Worm (Caenorhabditis elegans) whole organism, midembryonic: Measurements from ENCODE around the gene Y94H6A.7.

ENCODE experiments used
- ref-1 ChIP-seq: fragments of 200-800 bp; sonication (Bioruptor generic); conservative IDR thresholded peaks from 2 replicates; pipeline ENCODE4 v1.3.6; 2022; ENCODE audit warnings: missing genetic modification reagents, missing genetic modification characterization, missing compliant biosample characterization
- ztf-23 ChIP-seq: fragments of 200-800 bp; sonication (Bioruptor generic); IDR thresholded peaks from 2 replicates; pipeline ENCODE4 v1.3.6; 2022; ENCODE audit warnings: missing genetic modification reagents, missing genetic modification characterization, missing compliant biosample characterization

DNA sequence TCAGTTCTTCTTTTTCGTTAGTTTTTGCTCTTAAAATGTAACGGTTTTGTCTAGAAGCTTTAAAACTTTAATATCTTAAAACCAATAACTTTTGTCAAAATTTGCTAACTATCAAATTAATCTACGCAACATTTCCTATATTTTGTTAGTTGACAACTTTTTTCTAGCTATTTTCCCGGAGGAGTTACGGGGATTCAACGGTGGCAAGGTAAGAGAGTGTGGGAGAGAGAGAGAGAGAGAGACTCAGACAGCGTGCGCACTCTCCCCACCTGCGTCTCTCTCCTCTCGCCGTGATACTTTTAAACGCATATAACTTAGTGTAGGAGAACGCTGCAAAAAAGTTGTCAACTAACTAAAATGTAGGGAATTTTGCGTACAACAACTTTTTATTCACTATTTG lies 37.2 kb upstream of the Y94H6A.7 start:
- no peak for TF ChIP-seq ztf-23 (GFP tag; lab: Robert Waterston, UW)
- TF ChIP-seq ref-1 (GFP tag; lab: Robert Waterston, UW) = no peak
